Fruit fly (Drosophila melanogaster): ENCODE results near the gene Exo84.

Exo84 gene

DNA sequence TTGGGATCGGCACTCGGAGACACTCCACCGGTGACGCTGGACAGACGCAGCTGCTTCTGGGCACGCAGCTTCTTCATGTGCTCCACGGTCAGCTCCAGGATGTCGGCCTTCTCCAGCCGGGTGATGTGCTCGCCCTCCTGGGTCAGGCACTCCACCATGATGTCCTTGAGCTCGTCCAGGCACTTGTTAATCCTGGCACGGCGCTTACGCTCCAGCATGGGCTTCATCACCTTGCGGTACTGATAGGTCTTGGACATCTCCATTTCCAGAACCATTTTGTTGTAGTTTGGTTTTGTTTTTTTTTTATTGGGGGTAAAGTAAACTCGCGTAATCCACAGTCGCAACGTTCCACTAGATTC lies 46.5 kb downstream of the Exo84 start:
- no peak for TF ChIP-seq HLHmδ (GFP tag; optimal IDR thresholded peaks at IDR 0.05)
- TF ChIP-seq az2 (GFP tag; optimal IDR thresholded peaks at IDR 0.05): peak; percentile 11
- TF ChIP-seq CG33213 (GFP tag; optimal IDR thresholded peaks at IDR 0.05): peak; percentile 25
- 0 out of 2 replicates have a peak, but pooled peaks have one; percentile 9 for TF ChIP-seq Xrp1 (GFP tag; IDR thresholded peaks at IDR 0.05)
- TF ChIP-seq CG12769 (tag; optimal IDR thresholded peaks at IDR 0.05): no peak
- no peak for TF ChIP-seq cad (GFP tag; optimal IDR thresholded peaks at IDR 0.05)
- TF ChIP-seq jumu (GFP tag; optimal IDR thresholded peaks at IDR 0.05): peak; percentile 13
- no peak for TF ChIP-seq CG34376 (GFP tag; optimal IDR thresholded peaks at IDR 0.05)
- TF ChIP-seq repo (GFP tag; optimal IDR thresholded peaks at IDR 0.05): peak; percentile 36
- no peak for TF ChIP-seq CG3281 (GFP tag; optimal IDR thresholded peaks at IDR 0.05)
- TF ChIP-seq Antp (GFP tag; optimal IDR thresholded peaks at IDR 0.05): peak; percentile 23
- TF ChIP-seq CG2875 (GFP tag; optimal IDR thresholded peaks at IDR 0.05): peak; percentile 24
- TF ChIP-seq CG1647 (GFP tag; optimal IDR thresholded peaks at IDR 0.05): peak; percentile 15
- TF ChIP-seq aop (GFP tag; IDR thresholded peaks at IDR 0.05): no peak
- TF ChIP-seq Hey (tag; optimal IDR thresholded peaks at IDR 0.05): no peak
- TF ChIP-seq Ets65A (GFP tag): peak; percentile 91
- TF ChIP-seq CG14441 (GFP tag; IDR thresholded peaks at IDR 0.05): no peak
- no peak for TF ChIP-seq CG10274 (GFP tag; optimal IDR thresholded peaks at IDR 0.05)
- no peak for TF ChIP-seq cg (GFP tag; optimal IDR thresholded peaks at IDR 0.05)
- TF ChIP-seq gsb-n (tag; optimal IDR thresholded peaks at IDR 0.05): no peak
- no peak for TF ChIP-seq Trl (optimal IDR thresholded peaks at IDR 0.05)
- no peak for TF ChIP-seq Trl (GFP tag; optimal IDR thresholded peaks at IDR 0.05)
- peak; percentile 43 for TF ChIP-seq lilli (GFP tag; optimal IDR thresholded peaks at IDR 0.05)
- TF ChIP-seq Opbp (GFP tag; IDR thresholded peaks at IDR 0.05; ENCODE audit: partially characterized antibody): peak; percentile 49; the same call in 1 of the 3 replicates

DNA sequence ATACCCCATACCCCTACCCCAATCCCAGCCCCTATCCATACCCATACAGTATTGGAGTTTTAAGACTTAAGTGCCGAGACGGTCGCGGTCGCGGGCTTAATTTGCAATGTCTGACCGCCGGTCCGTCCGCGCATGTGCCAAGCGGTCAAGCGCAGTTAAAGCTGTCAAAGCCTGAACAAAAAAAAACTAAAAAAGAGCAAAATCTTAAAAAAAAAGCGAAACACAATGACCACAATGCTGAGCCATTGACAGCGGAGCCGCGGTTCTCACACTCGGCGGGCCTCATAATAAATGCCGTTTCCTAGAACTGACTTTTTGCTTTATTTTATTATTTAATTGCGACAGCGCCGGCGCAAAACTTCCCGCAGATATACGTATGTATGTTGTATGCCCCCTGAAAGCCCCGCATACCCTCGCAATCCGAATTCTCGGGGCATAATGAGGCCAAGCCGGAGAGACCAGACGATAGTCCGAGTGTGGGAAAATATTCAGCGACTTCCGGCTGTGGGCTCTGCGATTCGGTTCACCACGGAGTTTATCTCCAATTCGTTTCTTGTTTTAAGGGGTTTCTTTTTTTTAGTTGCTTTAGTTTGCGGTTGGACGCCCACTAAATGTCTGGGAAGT lies 47.6 kb downstream of the Exo84 start:
- TF ChIP-seq sd (tag; optimal IDR thresholded peaks at IDR 0.05) (peak; percentile 73), ab (GFP tag; optimal IDR thresholded peaks at IDR 0.05) (no peak), CG34376 (GFP tag; optimal IDR thresholded peaks at IDR 0.05) (no peak), phol (tag; optimal IDR thresholded peaks at IDR 0.05) (no peak), pros (GFP tag; optimal IDR thresholded peaks at IDR 0.05) (peak; percentile 24), CG12104 (GFP tag; optimal IDR thresholded peaks at IDR 0.05) (no peak), CG30020 (tag; optimal IDR thresholded peaks at IDR 0.05) (no peak), CG5180 (GFP tag; optimal IDR thresholded peaks at IDR 0.05) (no peak), CG10959 (GFP tag; IDR thresholded peaks at IDR 0.05) (no peak), cg (GFP tag; optimal IDR thresholded peaks at IDR 0.05) (no peak), CG14965 (GFP tag; optimal IDR thresholded peaks at IDR 0.05; ENCODE audit: borderline replicate concordance) (no peak), tap (tag; optimal IDR thresholded peaks at IDR 0.05) (no peak), ci (GFP tag; IDR thresholded peaks at IDR 0.05) (0 out of 3 replicates have a peak, but pooled peaks have one; percentile 18), HLHmδ (GFP tag; optimal IDR thresholded peaks at IDR 0.05) (peak; percentile 8), PHDP (tag; optimal IDR thresholded peaks at IDR 0.05) (no peak), Aef1 (GFP tag; IDR thresholded peaks at IDR 0.05) (no peak), CG8944 (GFP tag; optimal IDR thresholded peaks at IDR 0.05) (no peak), zen (tag; optimal IDR thresholded peaks at IDR 0.05) (no peak), CG8478 (optimal IDR thresholded peaks at IDR 0.05) (no peak), CG10267 (tag; optimal IDR thresholded peaks at IDR 0.05) (no peak), nau (GFP tag; optimal IDR thresholded peaks at IDR 0.05) (no peak), CG3838 (GFP tag; optimal IDR thresholded peaks at IDR 0.05) (no peak), Dp (GFP tag; optimal IDR thresholded peaks at IDR 0.05) (no peak), stc (GFP tag; IDR thresholded peaks at IDR 0.05) (no peak), Lpt (GFP tag; optimal IDR thresholded peaks at IDR 0.05) (no peak), Eip74EF (GFP tag; optimal IDR thresholded peaks at IDR 0.05) (peak in 1 of 2 experiments; percentile 4), CG10462 (GFP tag; optimal IDR thresholded peaks at IDR 0.05) (no peak), CG9609 (GFP tag; optimal IDR thresholded peaks at IDR 0.05) (no peak), chinmo (GFP tag; IDR thresholded peaks at IDR 0.05; ENCODE audit: partially characterized antibody) (0 out of 4 replicates have a peak, but pooled peaks have one; percentile 41), CG10274 (GFP tag; optimal IDR thresholded peaks at IDR 0.05) (no peak), gcm (GFP tag; optimal IDR thresholded peaks at IDR 0.05) (peak; percentile 64)

Data from whole organism, embryonic.